Fruit fly (Drosophila melanogaster): ENCODE data around the gene lace.

lace gene

DNA sequence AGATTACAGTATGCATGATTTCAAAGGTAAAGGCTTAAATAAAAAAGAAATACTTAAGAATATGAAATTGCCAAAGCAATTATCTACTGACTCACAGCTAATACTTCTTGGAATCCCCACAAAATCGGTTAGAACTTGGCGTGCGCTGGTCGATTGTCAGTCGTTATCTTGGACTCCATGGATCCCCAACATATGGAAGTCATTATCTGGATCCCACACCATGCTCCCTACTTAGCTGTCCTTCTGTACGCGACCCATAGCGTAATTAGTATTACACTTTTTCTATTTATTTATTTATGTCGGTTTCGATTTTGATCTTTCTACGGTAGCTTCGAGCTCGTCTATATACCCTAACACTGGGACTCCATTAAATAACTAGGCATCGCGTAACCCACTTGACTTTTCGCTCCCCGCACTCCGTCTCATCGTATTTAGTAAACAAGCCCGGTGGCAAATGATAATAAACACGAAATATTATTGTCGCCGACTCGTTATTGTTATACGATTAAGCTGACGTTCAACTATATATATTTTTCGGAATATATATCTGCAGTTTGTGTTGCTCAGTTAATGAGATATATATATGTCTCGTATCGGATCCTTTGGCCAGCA lies 2.1 kb downstream of the lace start (continued):
- TF ChIP-seq otp (GFP tag; IDR thresholded peaks at IDR 0.05) (0 out of 3 replicates have a peak, but pooled peaks have one; percentile 14), Nf-YA (GFP tag; IDR thresholded peaks at IDR 0.05) (no peak), grn (GFP tag; optimal IDR thresholded peaks at IDR 0.05) (peak; percentile 72), CG10543 (GFP tag; optimal IDR thresholded peaks at IDR 0.05) (peak; percentile 18), sens (GFP tag) (peak; percentile 83), fd64A (GFP tag; optimal IDR thresholded peaks at IDR 0.05) (no peak), CG2678 (tag; optimal IDR thresholded peaks at IDR 0.05) (no peak), Vsx1 (GFP tag; optimal IDR thresholded peaks at IDR 0.05) (peak; percentile 13), Opbp (GFP tag; IDR thresholded peaks at IDR 0.05; ENCODE audit: partially characterized antibody) (no peak)

DNA sequence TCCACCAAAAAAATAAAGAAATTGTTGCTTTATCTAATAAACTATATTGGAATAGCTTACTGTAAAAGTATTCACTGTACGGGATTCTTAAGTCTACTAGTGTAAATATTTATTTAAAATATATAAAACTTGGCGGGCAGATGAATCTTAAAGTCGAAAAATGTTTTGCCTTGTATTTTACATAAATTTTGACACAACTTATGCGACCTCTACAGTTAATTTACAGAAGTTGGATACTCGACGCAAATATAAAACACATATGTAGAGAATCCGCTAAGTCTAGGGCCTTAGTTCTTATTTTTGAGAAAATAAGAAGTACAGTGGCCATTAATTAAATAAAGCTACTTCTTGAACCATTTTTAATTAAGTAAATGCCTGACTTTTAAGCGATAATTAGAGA lies 5.6 kb downstream of the lace start:
- TF ChIP-seq vnd (GFP tag; IDR thresholded peaks at IDR 0.05; ENCODE audit: partially characterized antibody) = 0 out of 3 replicates have a peak, but pooled peaks have one; percentile 29
- peak; percentile 58 for TF ChIP-seq knrl (GFP tag; IDR thresholded peaks at IDR 0.05; ENCODE audit: partially characterized antibody)
- peak; percentile 24; the same call in 1 of the 3 replicates for TF ChIP-seq Opbp (GFP tag; IDR thresholded peaks at IDR 0.05; ENCODE audit: partially characterized antibody)
- peak; percentile 92 for TF ChIP-seq CTCF (GFP tag; optimal IDR thresholded peaks at IDR 0.05)
- peak; percentile 11; the same call in 1 of the 2 replicates for TF ChIP-seq CG42726 (GFP tag; IDR thresholded peaks at IDR 0.05; ENCODE audit: partially characterized antibody)
- peak; percentile 57 for TF ChIP-seq stwl (tag; optimal IDR thresholded peaks at IDR 0.05)
- no peak for TF ChIP-seq CG8281 (tag; optimal IDR thresholded peaks at IDR 0.05)
- 0 out of 3 replicates have a peak, but pooled peaks have one; percentile 16 for TF ChIP-seq HLH4C (GFP tag; IDR thresholded peaks at IDR 0.05; ENCODE audit: partially characterized antibody)
- no peak for TF ChIP-seq Bdp1 (GFP tag; optimal IDR thresholded peaks at IDR 0.05)
- TF ChIP-seq Bgb (GFP tag; IDR thresholded peaks at IDR 0.05; ENCODE audit: partially characterized antibody) = peak; percentile 68; the same call in 1 of the 2 replicates
- peak; percentile 63 for TF ChIP-seq amos (GFP tag; IDR thresholded peaks at IDR 0.05; ENCODE audit: partially characterized antibody)
- no peak for TF ChIP-seq CG31365 (tag; optimal IDR thresholded peaks at IDR 0.05)
- TF ChIP-seq E2f2 (GFP tag; IDR thresholded peaks at IDR 0.05) = peak; percentile 69
- TF ChIP-seq Dp (GFP tag; optimal IDR thresholded peaks at IDR 0.05) = peak; percentile 45
- TF ChIP-seq kah (GFP tag; optimal IDR thresholded peaks at IDR 0.05) = no peak
- peak; percentile 17; the same call in 1 of the 3 replicates for TF ChIP-seq CG16813 (GFP tag; IDR thresholded peaks at IDR 0.05; ENCODE audit: partially characterized antibody)
- no peak for TF ChIP-seq NC2α (GFP tag; optimal IDR thresholded peaks at IDR 0.05)
- no peak for TF ChIP-seq ERR (GFP tag; optimal IDR thresholded peaks at IDR 0.05)
- peak; percentile 36; the same call in 2 of the 3 replicates for TF ChIP-seq CG6791 (GFP tag; IDR thresholded peaks at IDR 0.05; ENCODE audit: partially characterized antibody)

DNA sequence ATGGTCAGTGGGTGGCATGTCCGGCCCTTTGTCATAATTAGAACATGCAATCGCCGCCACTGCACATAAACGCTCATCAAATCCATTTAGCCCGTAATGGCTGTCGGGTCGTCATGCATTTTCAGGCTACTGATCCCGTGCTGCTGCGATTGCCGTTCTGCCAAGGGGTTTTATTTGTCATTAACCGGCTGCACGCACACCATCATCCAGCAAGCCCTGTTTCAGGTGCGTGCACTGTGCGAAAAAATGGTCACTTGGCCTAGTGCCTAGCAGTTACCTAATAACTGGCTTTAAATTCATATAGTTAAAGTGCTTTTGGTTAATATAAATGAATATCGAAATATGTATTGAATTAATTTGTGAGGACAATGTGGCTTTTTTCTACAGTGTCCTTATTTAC lies 38.5 kb downstream of the lace start:
- TF ChIP-seq gro (GFP tag; optimal IDR thresholded peaks at IDR 0.05) = no peak
- no peak for TF ChIP-seq YL-1 (GFP tag; optimal IDR thresholded peaks at IDR 0.05)
- TF ChIP-seq chif (GFP tag; optimal IDR thresholded peaks at IDR 0.05) = no peak
- no peak for TF ChIP-seq Atf6 (GFP tag; IDR thresholded peaks at IDR 0.05)
- TF ChIP-seq CG7357 (GFP tag; IDR thresholded peaks at IDR 0.05) = no peak
- no peak for TF ChIP-seq dm (GFP tag; optimal IDR thresholded peaks at IDR 0.05)
- no peak for TF ChIP-seq Opbp (GFP tag; IDR thresholded peaks at IDR 0.05; ENCODE audit: partially characterized antibody)
- no peak for TF ChIP-seq CG12659 (GFP tag; optimal IDR thresholded peaks at IDR 0.05)
- TF ChIP-seq kni (GFP tag; optimal IDR thresholded peaks at IDR 0.05) = no peak
- TF ChIP-seq CG6254 (GFP tag; optimal IDR thresholded peaks at IDR 0.05) = no peak
- TF ChIP-seq Ets65A (GFP tag) = peak; percentile 66
- no peak for TF ChIP-seq CG12391 (tag; optimal IDR thresholded peaks at IDR 0.05)
- no peak for TF ChIP-seq NC2β (GFP tag; optimal IDR thresholded peaks at IDR 0.05)
- TF ChIP-seq CG7987 (GFP tag; optimal IDR thresholded peaks at IDR 0.05) = no peak
- no peak for TF ChIP-seq Elba2 (GFP tag; optimal IDR thresholded peaks at IDR 0.05)
- no peak for TF ChIP-seq CG13287 (GFP tag; IDR thresholded peaks at IDR 0.05; ENCODE audit: partially characterized antibody)
- TF ChIP-seq unpg (GFP tag; optimal IDR thresholded peaks at IDR 0.05) = no peak
- TF ChIP-seq prd (optimal IDR thresholded peaks at IDR 0.05) = no peak
- peak; percentile 39; the same call in 2 of the 3 replicates for TF ChIP-seq prd (GFP tag; IDR thresholded peaks at IDR 0.05)
- TF ChIP-seq CG2889 (GFP tag; IDR thresholded peaks at IDR 0.05) = no peak
- TF ChIP-seq Asciz (GFP tag; optimal IDR thresholded peaks at IDR 0.05) = no peak
- TF ChIP-seq croc (GFP tag; conservative IDR thresholded peaks at IDR 0.05) = no peak

All from whole organism, embryonic.